Fruit fly (Drosophila melanogaster) ovary, adult (tissue): Measurements from ENCODE around the gene SMC6.

ENCODE experiments used
- CG17801 ChIP-seq: fragments of 200-800 bp; optimal IDR thresholded peaks from 2 replicates; lab custom pipeline; 2019; ENCODE audit warnings: missing biosample characterization, mild to moderate bottlenecking, missing genetic modification characterization, moderate library complexity; ENCODE audit not compliant: partially characterized antibody

The SMC6 gene

DNA sequence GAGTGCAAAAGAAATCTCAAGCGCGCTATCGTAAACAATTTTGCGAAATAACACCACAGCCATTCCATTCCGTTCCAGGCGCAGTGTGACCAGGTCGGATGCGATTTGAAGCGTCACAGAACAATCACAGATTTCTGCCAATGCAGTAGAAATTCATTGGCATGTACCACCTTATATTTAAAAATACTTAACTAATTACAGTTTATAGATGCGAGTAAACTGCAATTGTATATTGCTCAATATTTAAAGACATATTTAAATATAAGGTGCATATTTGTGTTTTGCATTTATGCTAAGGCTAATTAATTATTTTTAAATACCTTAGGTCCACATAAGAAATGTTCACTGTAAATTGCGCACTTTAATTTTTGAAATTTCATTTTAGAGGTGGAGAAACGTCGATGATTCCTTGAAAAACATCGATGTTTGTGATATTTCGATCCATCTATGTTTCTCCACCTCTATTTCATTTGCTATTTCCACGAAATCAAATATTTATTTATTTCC, at the start of gene SMC6, which contains the start of gene CG6204:
SMC6 (minus strand) TSS at position 51 of the 507 bp plus-strand sequence.
CG6204 (plus strand) TSS at position 460 of the 507 bp plus-strand sequence.
- peak; percentile 93 for TF ChIP-seq CG17801 (GFP tag; lab: Kevin White, UChicago)

DNA sequence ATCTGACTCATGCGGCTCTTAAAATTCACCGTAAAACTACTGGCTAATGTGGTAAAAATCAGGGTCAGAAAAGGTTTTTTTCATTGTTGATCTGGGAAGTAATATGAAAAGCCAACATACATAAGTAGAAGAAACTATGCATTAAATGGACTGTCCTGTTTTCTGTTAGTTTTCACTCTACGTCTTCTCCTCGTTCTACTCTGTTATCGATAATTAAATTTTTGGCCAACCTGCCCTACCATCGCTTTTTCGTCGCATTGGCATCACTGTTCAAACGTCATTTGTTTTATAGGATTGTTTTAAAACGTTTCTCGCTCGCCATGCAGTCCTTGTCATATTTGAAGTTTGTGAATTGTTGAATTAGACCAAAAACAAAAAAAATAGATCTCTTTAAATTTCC, 41.5 kb upstream of the SMC6 start:
- TF ChIP-seq CG17801 (GFP tag; lab: Kevin White, UChicago) = no peak

DNA sequence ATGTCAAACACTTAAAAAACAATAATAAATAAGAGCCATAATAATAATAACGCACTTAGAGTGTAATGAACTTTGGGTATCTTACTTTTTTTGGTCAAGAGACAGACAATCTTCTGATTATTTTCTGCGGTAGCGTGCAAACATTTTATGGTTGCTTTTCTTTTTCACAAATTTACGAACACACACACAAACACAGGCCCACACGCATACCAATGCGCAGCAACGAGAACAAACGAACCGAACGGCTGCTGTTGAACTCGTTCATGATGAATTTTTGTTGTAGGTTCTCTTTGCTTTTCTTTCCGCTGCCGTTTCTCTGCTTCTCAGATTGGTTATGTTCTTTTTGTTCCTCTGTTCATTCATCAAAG, 40.9 kb upstream of the SMC6 start:
- no peak for TF ChIP-seq CG17801 (GFP tag; lab: Kevin White, UChicago)

- peak; percentile 18 for TF ChIP-seq CG17801 (GFP tag; lab: Kevin White, UChicago)
These were observed 40.3 kb upstream of the SMC6 start for dm6 chr3R:24233366-24234161.

dm6 chr3R:24231914-24232313, 38.7 kb upstream of the SMC6 start:
- TF ChIP-seq CG17801 (GFP tag; lab: Kevin White, UChicago) = no peak

- no peak for TF ChIP-seq CG17801 (GFP tag; lab: Kevin White, UChicago)
These were observed 37.9 kb upstream of the SMC6 start for dm6 chr3R:24231206-24231502.

dm6 chr3R:24230423-24231205, 37.4 kb upstream of the SMC6 start, which contains the start of gene mask:
Gene mask (plus strand): TSS chr3R:24230562.
- TF ChIP-seq CG17801 (GFP tag; lab: Kevin White, UChicago) = peak; percentile 65

DNA sequence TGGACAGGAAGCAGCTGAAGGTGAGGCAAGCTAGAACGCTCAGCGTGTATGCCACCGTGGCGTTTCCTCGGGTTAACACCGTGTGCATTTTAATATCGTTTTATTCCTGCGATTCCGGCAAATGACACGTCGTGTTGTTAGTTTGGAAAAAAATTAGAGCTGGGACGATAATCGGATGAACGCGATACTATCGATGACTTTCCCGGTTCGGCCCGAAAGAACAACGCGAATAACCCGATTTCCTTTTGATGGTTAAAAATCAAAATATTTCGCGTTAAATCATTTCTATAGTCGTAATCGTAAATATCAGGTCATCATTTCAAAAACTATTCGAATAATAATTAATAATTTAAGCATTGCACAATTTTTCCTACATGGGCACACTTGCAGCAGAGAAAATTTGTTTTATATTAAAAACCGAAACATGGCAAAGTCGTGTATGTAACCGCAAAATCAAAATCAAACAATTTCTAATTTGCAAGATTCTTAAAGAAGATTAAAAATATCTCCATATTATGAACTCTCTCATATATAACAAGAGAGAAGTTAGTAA, 36.7 kb upstream of the SMC6 start, which contains the start of gene Spase22-23:
Spase22-23 (minus strand) TSS at position 166 of the 553 bp plus-strand sequence.
- no peak for TF ChIP-seq CG17801 (GFP tag; lab: Kevin White, UChicago)

DNA sequence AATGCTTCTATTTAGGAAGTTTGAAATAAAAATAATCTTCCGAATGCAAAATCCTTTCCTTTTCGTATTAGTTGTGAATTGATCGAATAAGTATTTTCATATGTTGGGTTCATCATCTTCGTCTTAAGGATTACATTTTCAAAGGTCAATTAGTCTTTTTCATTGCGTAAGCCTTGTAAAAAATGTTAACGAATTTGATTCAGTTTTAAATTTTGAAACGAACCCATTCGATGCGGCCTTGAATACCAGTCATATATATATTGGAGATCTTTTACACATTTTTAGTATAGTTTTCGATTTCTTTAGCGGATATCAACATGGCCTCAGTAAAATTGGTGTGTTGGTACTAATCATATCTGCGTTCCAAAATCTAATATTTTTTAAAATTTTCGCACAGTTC, 35.5 kb upstream of the SMC6 start, which contains the start of gene Acp95EF:
Acp95EF (plus strand) TSS at position 301 of the 400 bp plus-strand sequence.
- no peak for TF ChIP-seq CG17801 (GFP tag; lab: Kevin White, UChicago)

DNA sequence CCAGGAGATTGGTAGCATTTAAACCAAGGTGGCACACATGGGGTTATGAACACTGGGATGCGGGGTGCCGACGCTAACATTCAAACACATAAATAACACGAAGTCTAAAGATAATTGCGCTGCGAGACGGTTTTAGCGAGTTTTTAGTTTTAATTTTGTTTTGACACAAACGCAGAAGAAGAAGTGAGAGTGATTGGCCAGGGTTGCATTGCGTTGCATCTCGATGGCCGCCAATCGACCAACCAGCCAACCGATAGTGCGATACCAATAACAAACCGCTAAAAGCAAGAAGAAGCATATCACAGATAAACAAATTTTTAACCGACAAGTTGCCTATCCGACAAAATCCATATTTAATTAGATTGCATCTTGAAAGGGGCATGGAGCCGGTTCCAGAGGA, 33.5 kb upstream of the SMC6 start, which contains the start of the genes Spps and CG13609:
Spps (minus strand) TSS at position 191 of the 400 bp plus-strand sequence.
CG13609 (plus strand) TSS at position 280 of the 400 bp plus-strand sequence.
- TF ChIP-seq CG17801 (GFP tag; lab: Kevin White, UChicago) = peak; percentile 33

DNA sequence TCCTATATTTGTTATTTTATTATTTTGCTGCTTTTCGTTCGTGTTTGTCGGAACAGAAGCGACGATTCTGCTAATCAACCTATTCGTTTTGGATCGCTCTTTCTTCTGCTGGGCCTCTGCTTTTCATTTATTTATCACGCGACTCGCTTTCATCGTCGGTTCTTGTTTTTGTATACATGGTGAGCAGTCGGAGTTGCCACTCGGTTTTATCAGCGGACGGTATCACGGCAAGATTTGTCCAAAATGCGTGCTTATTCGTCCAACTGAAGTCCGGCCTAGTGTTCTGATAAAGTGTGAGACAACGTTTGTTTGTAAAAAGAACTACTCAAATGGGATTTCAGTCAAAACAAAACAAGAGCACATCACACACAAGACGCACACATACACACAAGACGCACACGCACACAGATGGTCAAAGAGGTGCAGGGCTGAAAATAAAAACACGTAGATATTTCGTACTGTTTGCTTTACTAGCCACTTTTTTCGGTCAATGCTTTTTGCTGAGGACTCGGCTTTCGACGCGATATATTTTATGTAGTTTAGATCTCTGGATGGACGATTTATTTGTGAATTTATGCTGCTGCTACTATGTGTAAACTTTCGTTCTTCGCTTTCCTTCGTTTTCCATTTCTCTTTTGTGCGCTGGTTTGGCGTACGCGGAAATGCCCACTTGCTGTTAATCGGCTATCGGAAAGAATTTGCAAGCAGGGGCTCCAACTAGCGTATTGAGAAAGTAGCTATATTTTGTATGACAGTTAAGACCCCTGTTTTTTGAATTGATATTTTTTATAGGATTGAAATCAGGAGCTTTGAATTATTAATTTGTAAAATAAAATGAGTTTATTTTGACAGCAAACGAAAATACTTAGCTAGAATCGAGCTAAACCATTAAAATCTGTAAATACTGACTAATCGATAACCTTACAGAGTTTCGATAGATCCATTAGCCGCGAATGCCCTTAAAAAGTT, 28.4 kb upstream of the SMC6 start, which contains the start of gene twin:
twin (minus strand) TSS at position 632 of the 969 bp plus-strand sequence.
- peak; percentile 46 for TF ChIP-seq CG17801 (GFP tag; lab: Kevin White, UChicago)

DNA sequence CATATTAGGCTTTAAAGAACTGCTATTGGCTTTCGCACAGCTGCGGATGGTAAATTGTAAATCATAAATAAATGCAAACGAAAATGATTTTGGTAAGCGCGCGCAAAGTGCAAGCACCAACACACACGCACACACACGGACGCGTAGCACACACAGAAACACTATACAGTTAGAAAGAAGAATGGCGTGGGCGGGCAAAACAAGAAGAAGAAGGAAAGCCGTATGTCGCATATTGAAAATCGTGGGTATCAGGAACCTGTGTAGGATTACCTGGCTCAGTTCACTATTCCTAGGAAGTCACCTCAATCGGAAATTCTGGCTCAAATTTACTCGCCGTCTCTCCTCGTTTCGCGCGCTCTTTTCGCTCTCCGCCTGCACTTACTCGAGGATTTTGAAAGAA, 27.6 kb upstream of the SMC6 start, which contains the start of gene cav:
cav (plus strand) TSS at position 259 of the 400 bp plus-strand sequence.
- TF ChIP-seq CG17801 (GFP tag; lab: Kevin White, UChicago) = no peak

DNA sequence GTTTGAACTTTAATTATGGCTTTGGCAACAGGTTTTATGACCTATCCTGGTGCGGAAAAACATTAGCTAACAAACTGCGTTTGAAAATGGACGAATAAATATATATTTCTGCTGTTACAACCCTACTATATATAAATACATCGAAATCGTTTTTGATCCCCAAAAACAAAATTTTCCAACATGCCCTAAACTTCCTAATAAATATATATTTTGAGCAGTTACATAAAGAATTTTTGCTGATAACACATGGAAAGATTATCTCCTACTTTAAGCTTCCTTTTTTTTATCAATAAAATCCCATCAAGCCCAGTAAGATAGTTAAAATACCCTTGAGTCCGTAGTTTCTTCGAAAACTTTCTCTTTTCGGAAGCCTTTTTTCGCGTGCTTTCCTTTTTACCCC, 25.9 kb upstream of the SMC6 start:
- TF ChIP-seq CG17801 (GFP tag; lab: Kevin White, UChicago) = no peak
